Fruit fly (Drosophila melanogaster) whole organism, embryonic: Measurements from ENCODE around the gene Acbp6.

Source experiments
- Adf1 ChIP-seq: fragments of 200-800 bp; sonication (Bioruptor generic); IDR thresholded peaks from 2 replicates; pipeline ENCODE4 v1.3.6; 2022; ENCODE audit warnings: missing biosample characterization, missing genetic modification characterization
- Atf3 ChIP-seq: fragments of 200-800 bp; sonication (Bioruptor generic); optimal IDR thresholded peaks from 3 replicates; lab custom pipeline; 2016; ENCODE audit warnings: missing biosample characterization, missing genetic modification characterization
- BEAF-32 ChIP-seq: fragments of 200-800 bp; sonication (Bioruptor generic); optimal IDR thresholded peaks from 3 replicates; lab custom pipeline; 2017; ENCODE audit warnings: missing biosample characterization, missing genetic modification characterization, mild to moderate bottlenecking, moderate library complexity, missing genetic modification reagents
- Bgb ChIP-seq: fragments of 200-800 bp; sonication (Bioruptor generic); IDR thresholded peaks from 2 replicates; pipeline ENCODE4 v1.3.6; 2022; ENCODE audit warnings: missing biosample characterization, missing genetic modification characterization; ENCODE audit not compliant: partially characterized antibody
- CG10267 ChIP-seq: fragments of 200-800 bp; sonication (Bioruptor generic); optimal IDR thresholded peaks from 2 replicates; lab custom pipeline; 2018; ENCODE audit warnings: missing biosample characterization, mild to moderate bottlenecking, missing genetic modification characterization, moderate library complexity
- CG10979 ChIP-seq: fragments of 200-800 bp; sonication (Bioruptor generic); optimal IDR thresholded peaks from 2 replicates; lab custom pipeline; 2018; ENCODE audit warnings: missing biosample characterization, mild to moderate bottlenecking, missing genetic modification characterization, moderate library complexity
- CG11696 ChIP-seq: fragments of 200-800 bp; sonication (Bioruptor generic); IDR thresholded peaks from 2 replicates; pipeline ENCODE4 v1.3.6; 2022; ENCODE audit warnings: missing biosample characterization, missing genetic modification characterization
- CG12236 ChIP-seq: fragments of 200-800 bp; sonication (Bioruptor generic); optimal IDR thresholded peaks from 2 replicates; lab custom pipeline; 2016; ENCODE audit warnings: missing biosample characterization, missing genetic modification characterization
- CG14441 ChIP-seq: fragments of 200-800 bp; sonication (Bioruptor generic); IDR thresholded peaks from 2 replicates; pipeline ENCODE4 v1.3.6; 2022; ENCODE audit warnings: missing biosample characterization, missing genetic modification characterization
- CG14667 ChIP-seq: fragments of 200-800 bp; sonication (Bioruptor generic); IDR thresholded peaks from 2 replicates; pipeline ENCODE4 v1.3.6; 2022; ENCODE audit warnings: missing biosample characterization, missing genetic modification characterization
- CG15269 ChIP-seq: fragments of 200-800 bp; sonication (Bioruptor generic); optimal IDR thresholded peaks from 2 replicates; lab custom pipeline; 2018; ENCODE audit warnings: missing biosample characterization, mild to moderate bottlenecking, missing genetic modification characterization, moderate library complexity
- CG3163 ChIP-seq: fragments of 200-800 bp; sonication (Bioruptor generic); optimal IDR thresholded peaks from 3 replicates; lab custom pipeline; 2016; ENCODE audit warnings: missing biosample characterization, missing genetic modification characterization
- CG42726 ChIP-seq: fragments of 200-800 bp; sonication (Bioruptor generic); IDR thresholded peaks from 2 replicates; pipeline ENCODE4 v1.3.6; 2022; ENCODE audit warnings: missing biosample characterization, missing genetic modification characterization; ENCODE audit not compliant: partially characterized antibody
- CG4328 ChIP-seq: fragments of 200-800 bp; sonication (Bioruptor generic); optimal IDR thresholded peaks from 3 replicates; lab custom pipeline; 2017; ENCODE audit warnings: missing biosample characterization, missing genetic modification reagents, missing genetic modification characterization
- CG4404 ChIP-seq: fragments of 200-800 bp; sonication (Bioruptor generic); IDR thresholded peaks from 2 replicates; pipeline ENCODE4 v1.3.6; 2022; ENCODE audit warnings: missing biosample characterization, missing genetic modification characterization
- CG6791 ChIP-seq: fragments of 200-800 bp; sonication (Bioruptor generic); IDR thresholded peaks from 3 replicates; pipeline ENCODE4 v1.3.6; 2022; ENCODE audit warnings: missing biosample characterization, missing genetic modification characterization; ENCODE audit not compliant: partially characterized antibody
- CG6813 ChIP-seq: fragments of 200-800 bp; sonication (Bioruptor generic); optimal IDR thresholded peaks from 2 replicates; lab custom pipeline; 2017; ENCODE audit warnings: missing biosample characterization, missing genetic modification characterization, mild to moderate bottlenecking, moderate library complexity, missing genetic modification reagents
- CG7271 ChIP-seq: fragments of 200-800 bp; sonication (Bioruptor generic); optimal IDR thresholded peaks from 2 replicates; lab custom pipeline; 2018; ENCODE audit warnings: missing biosample characterization, mild to moderate bottlenecking, missing genetic modification characterization, moderate library complexity
- CG7556 ChIP-seq: fragments of 200-800 bp; sonication (Bioruptor generic); optimal IDR thresholded peaks from 2 replicates; lab custom pipeline; 2017; ENCODE audit warnings: missing biosample characterization, mild to moderate bottlenecking, missing genetic modification characterization
- CG7963 ChIP-seq: fragments of 200-800 bp; sonication (Bioruptor generic); IDR thresholded peaks from 3 replicates; pipeline ENCODE4 v1.3.6; 2022; ENCODE audit warnings: missing biosample characterization, missing genetic modification characterization; ENCODE audit not compliant: partially characterized antibody
- CG7987 ChIP-seq: fragments of 200-800 bp; sonication (Bioruptor generic); optimal IDR thresholded peaks from 2 replicates; lab custom pipeline; 2018; ENCODE audit warnings: missing biosample characterization, mild to moderate bottlenecking, missing genetic modification characterization, moderate library complexity
- CG9876 ChIP-seq: fragments of 200-800 bp; sonication (Bioruptor generic); optimal IDR thresholded peaks from 2 replicates; lab custom pipeline; 2016; ENCODE audit warnings: missing biosample characterization, missing genetic modification characterization
- HLHmδ ChIP-seq: fragments of 200-800 bp; sonication (Bioruptor generic); optimal IDR thresholded peaks from 2 replicates; lab custom pipeline; 2018; ENCODE audit warnings: missing biosample characterization, mild to moderate bottlenecking, missing genetic modification characterization, moderate library complexity
- HmgZ ChIP-seq: fragments of 200-800 bp; sonication (Bioruptor generic); optimal IDR thresholded peaks from 2 replicates; lab custom pipeline; 2018; ENCODE audit warnings: missing biosample characterization, mild to moderate bottlenecking, missing genetic modification characterization
- Hr78 ChIP-seq, 2 experiments: fragments of 200-800 bp in 1 of 2; fragments of >200 bp in 1 of 2; sonication (Bioruptor generic) in 1 of 2; optimal IDR thresholded peaks; 2 replicates each; lab custom pipeline; 2017 to 2019; ENCODE audit warnings: missing biosample characterization in 2 of 2, missing genetic modification characterization in 2 of 2, mild to moderate bottlenecking in 1 of 2, moderate library complexity in 1 of 2
- MBD-R2 ChIP-seq: fragments of 200-800 bp; sonication (Bioruptor generic); IDR thresholded peaks from 2 replicates; pipeline ENCODE4 v1.3.6; 2022; ENCODE audit warnings: missing biosample characterization, missing genetic modification characterization
- Neu2 ChIP-seq: fragments of 200-800 bp; sonication (Bioruptor generic); optimal IDR thresholded peaks from 3 replicates; lab custom pipeline; 2016; ENCODE audit warnings: missing biosample characterization, missing genetic modification characterization, borderline replicate concordance
- Nf-YA ChIP-seq: fragments of 200-800 bp; sonication (Bioruptor generic); IDR thresholded peaks from 2 replicates; pipeline ENCODE4 v1.3.6; 2022; ENCODE audit warnings: missing biosample characterization, missing genetic modification characterization
- Opbp ChIP-seq: fragments of 200-800 bp; sonication (Bioruptor generic); IDR thresholded peaks from 3 replicates; pipeline ENCODE4 v1.3.6; 2022; ENCODE audit warnings: missing biosample characterization, missing genetic modification characterization; ENCODE audit not compliant: partially characterized antibody
- Sry-δ ChIP-seq: fragments of 200-800 bp; sonication (Bioruptor generic); optimal IDR thresholded peaks from 2 replicates; lab custom pipeline; 2016; ENCODE audit warnings: missing biosample characterization, missing genetic modification characterization
- ab ChIP-seq: fragments of 200-800 bp; sonication (Bioruptor generic); optimal IDR thresholded peaks from 2 replicates; lab custom pipeline; 2016; ENCODE audit warnings: missing biosample characterization, missing genetic modification characterization
- ara ChIP-seq: fragments of 200-800 bp; sonication (Bioruptor generic); IDR thresholded peaks from 2 replicates; pipeline ENCODE4 v1.3.6; 2022; ENCODE audit warnings: missing biosample characterization, missing genetic modification characterization
- bsh ChIP-seq, 2 experiments: fragments of 200-800 bp; sonication (Bioruptor generic); optimal IDR thresholded peaks; 2 replicates each; lab custom pipeline; 2017 to 2018; ENCODE audit warnings: mild to moderate bottlenecking in 2 of 2, missing biosample characterization in 2 of 2, missing genetic modification characterization in 2 of 2, moderate library complexity in 1 of 2
- dimm ChIP-seq: fragments of 200-800 bp; sonication (Bioruptor generic); IDR thresholded peaks from 2 replicates; pipeline ENCODE4 v1.3.6; 2022; ENCODE audit warnings: missing biosample characterization, missing genetic modification characterization
- dysf ChIP-seq: fragments of 200-800 bp; sonication (Bioruptor generic); IDR thresholded peaks from 3 replicates; pipeline ENCODE4 v1.3.6; 2022; ENCODE audit warnings: missing biosample characterization, missing genetic modification characterization
- emc ChIP-seq: fragments of 200-800 bp; sonication (Bioruptor generic); optimal IDR thresholded peaks from 2 replicates; lab custom pipeline; 2016; ENCODE audit warnings: missing biosample characterization, missing genetic modification characterization
- fd102C ChIP-seq: fragments of 200-800 bp; sonication (Bioruptor generic); optimal IDR thresholded peaks from 2 replicates; lab custom pipeline; 2018; ENCODE audit warnings: missing biosample characterization, mild to moderate bottlenecking, missing genetic modification characterization, moderate library complexity
- gce ChIP-seq: fragments of 200-800 bp; sonication (Bioruptor generic); IDR thresholded peaks from 3 replicates; pipeline ENCODE4 v1.3.6; 2022; ENCODE audit warnings: missing biosample characterization, missing genetic modification characterization
- gt ChIP-seq: fragments of 200-800 bp; sonication (Bioruptor generic); IDR thresholded peaks from 2 replicates; pipeline ENCODE4 v1.3.6; 2022; ENCODE audit warnings: missing biosample characterization, missing genetic modification characterization
- hb ChIP-seq: fragments of 200-800 bp; sonication (Bioruptor generic); IDR thresholded peaks from 3 replicates; pipeline ENCODE4 v1.3.6; 2022; ENCODE audit warnings: missing biosample characterization, missing genetic modification characterization; ENCODE audit not compliant: partially characterized antibody
- insv ChIP-seq, 2 experiments: fragments of 200-800 bp; sonication (Bioruptor generic); optimal IDR thresholded peaks; 3 replicates each; lab custom pipeline; 2016 to 2018; ENCODE audit warnings: missing biosample characterization in 2 of 2, missing genetic modification characterization in 2 of 2
- jing ChIP-seq: fragments of 200-800 bp; sonication (Bioruptor generic); optimal IDR thresholded peaks from 2 replicates; lab custom pipeline; 2018; ENCODE audit warnings: missing biosample characterization, mild to moderate bottlenecking, missing genetic modification characterization
- oc ChIP-seq: fragments of 200-800 bp; sonication (Bioruptor generic); optimal IDR thresholded peaks from 2 replicates; lab custom pipeline; 2018; ENCODE audit warnings: missing biosample characterization, mild to moderate bottlenecking, missing genetic modification characterization, moderate library complexity
- peb ChIP-seq: fragments of 200-800 bp; sonication (Bioruptor generic); IDR thresholded peaks from 2 replicates; pipeline ENCODE4 v1.3.6; 2022; ENCODE audit warnings: missing biosample characterization, missing genetic modification characterization
- ranshi ChIP-seq: fragments of 200-800 bp; sonication (Bioruptor generic); IDR thresholded peaks from 2 replicates; pipeline ENCODE4 v1.3.6; 2022; ENCODE audit warnings: missing biosample characterization, missing genetic modification characterization
- rib ChIP-seq: fragments of 200-800 bp; sonication (Bioruptor generic); IDR thresholded peaks from 2 replicates; pipeline ENCODE4 v1.3.6; 2022; ENCODE audit warnings: missing biosample characterization, missing genetic modification characterization
- sens ChIP-seq: fragments of 200-800 bp; sonication (Bioruptor generic); peaks from one replicate; lab custom pipeline; 2016; ENCODE audit warnings: missing biosample characterization, missing genetic modification characterization
- so ChIP-seq: fragments of 200-800 bp; sonication (Bioruptor generic); IDR thresholded peaks from 3 replicates; pipeline ENCODE4 v1.3.6; 2022; ENCODE audit warnings: missing biosample characterization, missing genetic modification characterization
- stwl ChIP-seq: fragments of 200-800 bp; sonication (Bioruptor generic); optimal IDR thresholded peaks from 3 replicates; lab custom pipeline; 2018; ENCODE audit warnings: missing biosample characterization, mild to moderate bottlenecking, missing genetic modification characterization, moderate library complexity
- wdn ChIP-seq: fragments of 200-800 bp; sonication (Bioruptor generic); IDR thresholded peaks from 2 replicates; pipeline ENCODE4 v1.3.6; 2022; ENCODE audit warnings: missing biosample characterization, missing genetic modification characterization

Acbp6 gene

DNA sequence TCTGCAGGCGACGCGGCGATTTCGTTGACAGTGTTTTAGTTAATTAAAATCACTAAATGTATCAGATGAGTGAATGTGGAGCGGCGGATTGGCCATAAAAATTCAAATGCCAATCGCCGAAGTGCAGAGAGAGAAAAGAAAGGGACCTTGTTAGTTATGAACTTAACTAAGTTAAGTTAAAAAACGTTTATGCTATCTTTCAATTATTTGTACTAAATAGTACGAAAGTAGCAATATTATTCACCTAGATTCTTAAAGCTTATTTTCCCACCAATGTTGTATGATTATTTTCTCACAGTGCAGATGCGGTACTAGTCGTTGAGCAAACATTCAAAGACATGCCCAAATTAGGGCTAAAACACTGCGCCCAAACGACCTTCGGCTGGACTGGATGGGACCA, 37.9 kb upstream of the Acbp6 start (continued):
- TF ChIP-seq CG10267 (tag; lab: Kevin White, UChicago) = peak; percentile 41
- TF ChIP-seq ara = peak; percentile 64
- TF ChIP-seq ranshi (GFP tag; lab: Robert Waterston, UW) = peak; percentile 58; the same call in 1 of the 2 replicates
- no peak for TF ChIP-seq CG6791
- TF ChIP-seq CG15269 (tag; lab: Kevin White, UChicago) = peak; percentile 76
- TF ChIP-seq peb (GFP tag; lab: Robert Waterston, UW) = 0 out of 2 replicates have a peak, but pooled peaks have one; percentile 64
- TF ChIP-seq CG9876 = no peak
- no peak for TF ChIP-seq BEAF-32 (GFP tag; lab: Kevin White, UChicago)
- no peak for TF ChIP-seq rib (GFP tag; lab: Robert Waterston, UW)
- no peak for TF ChIP-seq dimm (GFP tag; lab: Robert Waterston, UW)
- no peak for TF ChIP-seq CG4328
- no peak for TF ChIP-seq HmgZ
- TF ChIP-seq fd102C (GFP tag; lab: Kevin White, UChicago) = no peak
- TF ChIP-seq CG7271 (tag; lab: Kevin White, UChicago) = peak; percentile 7
- peak; percentile 17 for TF ChIP-seq oc (tag; lab: Kevin White, UChicago)
- TF ChIP-seq Adf1 (GFP tag; lab: Robert Waterston, UW) = no peak
- TF ChIP-seq Bgb (GFP tag; lab: Robert Waterston, UW) = no peak
- peak; percentile 16 for TF ChIP-seq CG3163
- TF ChIP-seq Hr78 (GFP tag; optimal IDR thresholded peaks at IDR 0.05; lab: Kevin White, UChicago) = no peak
- no peak for TF ChIP-seq HLHmδ
- TF ChIP-seq CG4404 (GFP tag; lab: Robert Waterston, UW) = peak; percentile 47
- TF ChIP-seq CG14667 = peak; percentile 68
- TF ChIP-seq gt = no peak
- no peak for TF ChIP-seq CG42726 (GFP tag; lab: Robert Waterston, UW)
- peak; percentile 19 for TF ChIP-seq Sry-δ
- no peak for TF ChIP-seq CG12236 (GFP tag; lab: Kevin White, UChicago)
- TF ChIP-seq CG7987 = no peak
- peak; percentile 94 for TF ChIP-seq sens (GFP tag; lab: Kevin White, UChicago)
- TF ChIP-seq Neu2 = no peak
- TF ChIP-seq CG7556 (GFP tag; lab: Kevin White, UChicago) = peak; percentile 55
- peak; percentile 88 for TF ChIP-seq CG14441 (GFP tag; lab: Robert Waterston, UW)
- no peak for TF ChIP-seq Atf3 (GFP tag; lab: Kevin White, UChicago)
- no peak for TF ChIP-seq ab (GFP tag; lab: Kevin White, UChicago)
- no peak for TF ChIP-seq emc
- TF ChIP-seq insv (GFP tag; optimal IDR thresholded peaks at IDR 0.05; lab: Kevin White, UChicago) = no peak
- peak; percentile 47; the same call in 1 of the 3 replicates for TF ChIP-seq gce (GFP tag; lab: Robert Waterston, UW)
- peak; percentile 45; the same call in 1 of the 2 replicates for TF ChIP-seq CG11696 (GFP tag; lab: Robert Waterston, UW)
- TF ChIP-seq stwl (tag; lab: Kevin White, UChicago) = no peak
- no peak for TF ChIP-seq MBD-R2 (GFP tag; lab: Robert Waterston, UW)
- TF ChIP-seq bsh (GFP tag; optimal IDR thresholded peaks at IDR 0.05; lab: Kevin White, UChicago) = peak in 1 of 2 experiments; percentile 43
- TF ChIP-seq Opbp (GFP tag; lab: Robert Waterston, UW) = no peak
- TF ChIP-seq so (GFP tag; lab: Robert Waterston, UW) = peak; percentile 67; the same call in 2 of the 3 replicates
- TF ChIP-seq CG7963 (GFP tag; lab: Robert Waterston, UW) = no peak
- TF ChIP-seq CG10979 (tag; lab: Kevin White, UChicago) = peak; percentile 64
- TF ChIP-seq hb (GFP tag; lab: Robert Waterston, UW) = no peak
- 0 out of 2 replicates have a peak, but pooled peaks have one; percentile 48 for TF ChIP-seq Nf-YA (GFP tag; lab: Robert Waterston, UW)
- no peak for TF ChIP-seq jing (GFP tag; lab: Kevin White, UChicago)
- peak; percentile 39 for TF ChIP-seq CG6813 (GFP tag; lab: Kevin White, UChicago)
- no peak for TF ChIP-seq wdn (GFP tag; lab: Robert Waterston, UW)
- peak; percentile 86 for TF ChIP-seq dysf (GFP tag; lab: Robert Waterston, UW)
